Fruit fly (Drosophila melanogaster): ENCODE results near the gene ctrip.

The ctrip gene

dm6 chr3R:4821098-4821605 lies 9.3 kb upstream of the ctrip start, which contains the start of gene CG14657 (continued):
- TF ChIP-seq CG11247 (GFP tag; IDR thresholded peaks at IDR 0.05) (no peak), insv (GFP tag; optimal IDR thresholded peaks at IDR 0.05) (no peak), gcm (GFP tag; optimal IDR thresholded peaks at IDR 0.05) (peak; percentile 82), mirr (GFP tag; optimal IDR thresholded peaks at IDR 0.05) (peak; percentile 18), Lhr (GFP tag; optimal IDR thresholded peaks at IDR 0.05) (peak; percentile 96), grau (tag; optimal IDR thresholded peaks at IDR 0.05) (no peak), CG6654 (GFP tag; optimal IDR thresholded peaks at IDR 0.05) (no peak), nerfin-2 (GFP tag; IDR thresholded peaks at IDR 0.05; ENCODE audit: partially characterized antibody) (peak; percentile 86), knrl (GFP tag; IDR thresholded peaks at IDR 0.05; ENCODE audit: partially characterized antibody) (peak; percentile 86), HmgD (GFP tag; optimal IDR thresholded peaks at IDR 0.05) (peak; percentile 59), mld (GFP tag; IDR thresholded peaks at IDR 0.05; ENCODE audit: partially characterized antibody) (peak; percentile 90), CG13424 (tag; optimal IDR thresholded peaks at IDR 0.05) (peak; percentile 2), Hr39 (optimal IDR thresholded peaks at IDR 0.05) (no peak), CG32767 (GFP tag; IDR thresholded peaks at IDR 0.05) (no peak), ERR (GFP tag; optimal IDR thresholded peaks at IDR 0.05) (no peak), CG12744 (GFP tag; optimal IDR thresholded peaks at IDR 0.05) (no peak), Deaf1 (tag; optimal IDR thresholded peaks at IDR 0.05) (peak; percentile 71), phol (tag; optimal IDR thresholded peaks at IDR 0.05) (peak; percentile 93), pnt (GFP tag; optimal IDR thresholded peaks at IDR 0.05) (no peak), row (GFP tag; IDR thresholded peaks at IDR 0.05) (peak; percentile 21; the same call in 1 of the 3 replicates), CG8281 (tag; optimal IDR thresholded peaks at IDR 0.05) (no peak), chinmo (GFP tag; IDR thresholded peaks at IDR 0.05; ENCODE audit: partially characterized antibody) (peak; percentile 90; the same call in 2 of the 4 replicates), CG4617 (GFP tag; optimal IDR thresholded peaks at IDR 0.05; ENCODE audit: borderline replicate concordance) (peak; percentile 94), gfzf (GFP tag; optimal IDR thresholded peaks at IDR 0.05) (peak; percentile 88), CG15601 (tag; optimal IDR thresholded peaks at IDR 0.05) (peak; percentile 40), Ets97D (GFP tag; optimal IDR thresholded peaks at IDR 0.05) (peak; percentile 73), CG10462 (GFP tag; optimal IDR thresholded peaks at IDR 0.05) (no peak), exex (tag; optimal IDR thresholded peaks at IDR 0.05) (peak; percentile 21), crol (GFP tag; IDR thresholded peaks at IDR 0.05) (no peak), CG9609 (GFP tag; optimal IDR thresholded peaks at IDR 0.05) (no peak), D (optimal IDR thresholded peaks at IDR 0.05) (peak; percentile 76), D (GFP tag; optimal IDR thresholded peaks at IDR 0.05) (no peak), CG6854 (GFP tag; optimal IDR thresholded peaks at IDR 0.05) (peak; percentile 8), CG15011 (GFP tag; optimal IDR thresholded peaks at IDR 0.05) (no peak), D19B (GFP tag; optimal IDR thresholded peaks at IDR 0.05) (no peak), Xbp1 (GFP tag; optimal IDR thresholded peaks at IDR 0.05) (no peak), CG18599 (GFP tag; optimal IDR thresholded peaks at IDR 0.05) (no peak)

dm6 chr3R:4816018-4816417 lies 4.1 kb upstream of the ctrip start, which contains the start of gene BBS5:
Gene BBS5, plus strand, starts transcription at chr3R:4816318.
- TF ChIP-seq CG10431 (GFP tag; optimal IDR thresholded peaks at IDR 0.05): no peak
- no peak for TF ChIP-seq CG11695 (GFP tag; IDR thresholded peaks at IDR 0.05)
- no peak for TF ChIP-seq Hand (GFP tag; optimal IDR thresholded peaks at IDR 0.05)
- TF ChIP-seq CG7928 (GFP tag; optimal IDR thresholded peaks at IDR 0.05): no peak
- TF ChIP-seq CG4617 (GFP tag; optimal IDR thresholded peaks at IDR 0.05; ENCODE audit: borderline replicate concordance): no peak
- no peak for TF ChIP-seq mam (GFP tag; optimal IDR thresholded peaks at IDR 0.05)
- TF ChIP-seq pb (GFP tag; optimal IDR thresholded peaks at IDR 0.05): no peak
- no peak for TF ChIP-seq bcd (GFP tag; optimal IDR thresholded peaks at IDR 0.05)
- no peak for TF ChIP-seq luna (GFP tag; optimal IDR thresholded peaks at IDR 0.05)
- TF ChIP-seq gcm (GFP tag; optimal IDR thresholded peaks at IDR 0.05): no peak
- no peak for TF ChIP-seq pnt (GFP tag; optimal IDR thresholded peaks at IDR 0.05)
- no peak for TF ChIP-seq eve (GFP tag; optimal IDR thresholded peaks at IDR 0.05)
- TF ChIP-seq sim (GFP tag; IDR thresholded peaks at IDR 0.05): no peak
- TF ChIP-seq tin (GFP tag; optimal IDR thresholded peaks at IDR 0.05): no peak
- TF ChIP-seq HHEX (GFP tag; optimal IDR thresholded peaks at IDR 0.05): no peak
- no peak for TF ChIP-seq CG32767 (GFP tag; IDR thresholded peaks at IDR 0.05)
- TF ChIP-seq Ravus (GFP tag; IDR thresholded peaks at IDR 0.05): no peak
- TF ChIP-seq Asciz (GFP tag; optimal IDR thresholded peaks at IDR 0.05): no peak
- TF ChIP-seq Nf-YB (GFP tag; optimal IDR thresholded peaks at IDR 0.05): no peak
